Fruit fly (Drosophila melanogaster) whole organism, embryonic: ENCODE data around the gene RluA-1.
A peak's percentile ranks its signal among the peaks of the same experiment; 100 is the strongest.

Experiments
- CG1024 ChIP-seq: fragments of 200-800 bp; sonication (Bioruptor generic); IDR thresholded peaks from 2 replicates; pipeline ENCODE4 v1.3.6; 2022; ENCODE audit warnings: missing biosample characterization, missing genetic modification characterization
- CG10321 ChIP-seq: fragments of 200-800 bp; sonication (Bioruptor generic); IDR thresholded peaks from 2 replicates; pipeline ENCODE4 v1.3.6; 2022; ENCODE audit warnings: missing biosample characterization, missing genetic modification characterization
- CG11456 ChIP-seq: fragments of 200-800 bp; sonication (Bioruptor generic); IDR thresholded peaks from 3 replicates; pipeline ENCODE4 v1.3.6; 2022; ENCODE audit warnings: missing biosample characterization, missing genetic modification characterization
- CG11504 ChIP-seq: fragments of 200-800 bp; sonication (Bioruptor generic); optimal IDR thresholded peaks from 3 replicates; lab custom pipeline; 2019; ENCODE audit warnings: missing biosample characterization, mild to moderate bottlenecking, missing genetic modification characterization, moderate library complexity
- CG12104 ChIP-seq: fragments of 200-800 bp; sonication (Bioruptor generic); optimal IDR thresholded peaks from 3 replicates; lab custom pipeline; 2016; ENCODE audit warnings: missing biosample characterization, missing genetic modification characterization
- CG14667 ChIP-seq: fragments of 200-800 bp; sonication (Bioruptor generic); IDR thresholded peaks from 2 replicates; pipeline ENCODE4 v1.3.6; 2022; ENCODE audit warnings: missing biosample characterization, missing genetic modification characterization
- CG14710 ChIP-seq: fragments of 200-800 bp; sonication (Bioruptor generic); optimal IDR thresholded peaks from 3 replicates; lab custom pipeline; 2019; ENCODE audit warnings: missing biosample characterization, mild to moderate bottlenecking, missing genetic modification characterization, moderate library complexity
- CG15514 ChIP-seq: fragments of 200-800 bp; sonication (Bioruptor generic); optimal IDR thresholded peaks from 3 replicates; lab custom pipeline; 2017; ENCODE audit warnings: missing biosample characterization, missing genetic modification characterization, mild to moderate bottlenecking, moderate library complexity, missing genetic modification reagents
- CG17359 ChIP-seq: fragments of 200-800 bp; sonication (Bioruptor generic); optimal IDR thresholded peaks from 3 replicates; lab custom pipeline; 2018; ENCODE audit warnings: missing biosample characterization, mild to moderate bottlenecking, missing genetic modification characterization, moderate library complexity
- CG18262 ChIP-seq: fragments of 200-800 bp; optimal IDR thresholded peaks from 3 replicates; lab custom pipeline; 2019; ENCODE audit warnings: missing biosample characterization, mild to moderate bottlenecking, missing genetic modification characterization, moderate library complexity
- CG2199 ChIP-seq: fragments of 200-800 bp; sonication (Bioruptor generic); IDR thresholded peaks from 3 replicates; pipeline ENCODE4 v1.3.6; 2022; ENCODE audit warnings: missing biosample characterization, missing genetic modification characterization
- CG5180 ChIP-seq: fragments of 200-800 bp; sonication (Bioruptor generic); optimal IDR thresholded peaks from 3 replicates; lab custom pipeline; 2017; ENCODE audit warnings: missing biosample characterization, missing genetic modification characterization, mild to moderate bottlenecking, moderate library complexity, missing genetic modification reagents
- CG6683 ChIP-seq: fragments of 200-800 bp; sonication (Bioruptor generic); optimal IDR thresholded peaks from 2 replicates; lab custom pipeline; 2017; ENCODE audit warnings: missing biosample characterization, mild to moderate bottlenecking, missing genetic modification characterization, missing genetic modification reagents
- CG6765 ChIP-seq: fragments of 200-800 bp; sonication (Bioruptor generic); optimal IDR thresholded peaks from 3 replicates; lab custom pipeline; 2017; ENCODE audit warnings: missing biosample characterization, mild to moderate bottlenecking, missing genetic modification characterization
- CG6854 ChIP-seq: fragments of 200-800 bp; sonication (Bioruptor generic); optimal IDR thresholded peaks from 3 replicates; lab custom pipeline; 2017; ENCODE audit warnings: missing biosample characterization, mild to moderate bottlenecking, missing genetic modification characterization
- CG7745 ChIP-seq: fragments of 200-800 bp; sonication (Bioruptor generic); optimal IDR thresholded peaks from 2 replicates; lab custom pipeline; 2018; ENCODE audit warnings: missing biosample characterization, mild to moderate bottlenecking, missing genetic modification characterization, moderate library complexity
- CG7928 ChIP-seq: fragments of 200-800 bp; sonication (Bioruptor generic); optimal IDR thresholded peaks from 2 replicates; lab custom pipeline; 2017; ENCODE audit warnings: missing biosample characterization, mild to moderate bottlenecking, missing genetic modification characterization
- CG8359 ChIP-seq: fragments of 200-800 bp; sonication (Bioruptor generic); optimal IDR thresholded peaks from 2 replicates; lab custom pipeline; 2017; ENCODE audit warnings: missing biosample characterization, mild to moderate bottlenecking, missing genetic modification characterization, borderline replicate concordance
- CG8924 ChIP-seq: fragments of 200-800 bp; optimal IDR thresholded peaks from 3 replicates; lab custom pipeline; 2019; ENCODE audit warnings: missing biosample characterization, mild to moderate bottlenecking, missing genetic modification characterization, moderate library complexity
- Doc2 ChIP-seq: fragments of 200-800 bp; sonication (Bioruptor generic); IDR thresholded peaks from 2 replicates; pipeline ENCODE4 v1.3.6; 2022; ENCODE audit warnings: missing biosample characterization, missing genetic modification characterization
- Doc3 ChIP-seq: fragments of 200-800 bp; sonication (Bioruptor generic); IDR thresholded peaks from 3 replicates; pipeline ENCODE4 v1.3.6; 2022; ENCODE audit warnings: missing biosample characterization, missing genetic modification characterization; ENCODE audit not compliant: partially characterized antibody
- HHEX ChIP-seq: fragments of 200-800 bp; sonication (Bioruptor generic); optimal IDR thresholded peaks from 3 replicates; lab custom pipeline; 2017; ENCODE audit warnings: missing biosample characterization, mild to moderate bottlenecking, missing genetic modification characterization, missing genetic modification reagents
- HLH3B ChIP-seq: fragments of 200-800 bp; sonication (Bioruptor generic); IDR thresholded peaks from 2 replicates; pipeline ENCODE4 v1.3.6; 2022; ENCODE audit warnings: missing biosample characterization, missing genetic modification characterization
- Hmx ChIP-seq: fragments of 200-800 bp; sonication (Bioruptor generic); optimal IDR thresholded peaks from 2 replicates; lab custom pipeline; 2016; ENCODE audit warnings: missing biosample characterization, missing genetic modification characterization
- Hr51 ChIP-seq, 2 experiments: fragments of 200-800 bp; sonication (Bioruptor generic); optimal IDR thresholded peaks; 2 replicates in 1 of 2; 3 replicates in 1 of 2; lab custom pipeline; 2016 to 2018; ENCODE audit warnings: missing biosample characterization in 2 of 2, missing genetic modification characterization in 2 of 2, mild to moderate bottlenecking in 1 of 2, moderate library complexity in 1 of 2
- Oli ChIP-seq: fragments of 200-800 bp; sonication (Bioruptor generic); optimal IDR thresholded peaks from 2 replicates; lab custom pipeline; 2018; ENCODE audit warnings: missing biosample characterization, mild to moderate bottlenecking, missing genetic modification characterization, moderate library complexity
- Optix ChIP-seq: fragments of 200-800 bp; sonication (Bioruptor generic); IDR thresholded peaks from 3 replicates; pipeline ENCODE4 v1.3.6; 2022; ENCODE audit warnings: missing biosample characterization, missing genetic modification characterization
- btn ChIP-seq: fragments of 200-800 bp; sonication (Bioruptor generic); optimal IDR thresholded peaks from 2 replicates; lab custom pipeline; 2016; ENCODE audit warnings: missing biosample characterization, missing genetic modification characterization
- ci ChIP-seq: fragments of 200-800 bp; sonication (Bioruptor generic); IDR thresholded peaks from 3 replicates; pipeline ENCODE4 v1.3.6; 2022; ENCODE audit warnings: missing biosample characterization, missing genetic modification characterization
- croc ChIP-seq: fragments of 200-800 bp; sonication (Bioruptor generic); conservative IDR thresholded peaks from 3 replicates; pipeline ENCODE4 v1.3.6; 2022; ENCODE audit warnings: missing biosample characterization, missing genetic modification characterization
- dan ChIP-seq: fragments of 200-800 bp; sonication (Bioruptor generic); IDR thresholded peaks from 2 replicates; pipeline ENCODE4 v1.3.6; 2022; ENCODE audit warnings: missing biosample characterization, missing genetic modification characterization
- dm ChIP-seq: fragments of 200-800 bp; sonication (Bioruptor generic); optimal IDR thresholded peaks from 3 replicates; lab custom pipeline; 2016; ENCODE audit warnings: missing biosample characterization, missing genetic modification characterization
- exex ChIP-seq: fragments of 200-800 bp; sonication (Bioruptor generic); optimal IDR thresholded peaks from 4 replicates; lab custom pipeline; 2018; ENCODE audit warnings: missing biosample characterization, mild to moderate bottlenecking, missing genetic modification characterization, moderate library complexity
- fd64A ChIP-seq: fragments of 200-800 bp; sonication (Bioruptor generic); optimal IDR thresholded peaks from 3 replicates; lab custom pipeline; 2018; ENCODE audit warnings: missing biosample characterization, mild to moderate bottlenecking, missing genetic modification characterization
- ftz-f1 ChIP-seq: fragments of 200-800 bp; sonication (Bioruptor generic); optimal IDR thresholded peaks from 2 replicates; lab custom pipeline; 2016; ENCODE audit warnings: missing biosample characterization, missing genetic modification characterization
- ken ChIP-seq: fragments of 200-800 bp; sonication (Bioruptor generic); IDR thresholded peaks from 3 replicates; pipeline ENCODE4 v1.3.6; 2022; ENCODE audit warnings: missing biosample characterization, missing genetic modification characterization
- mld ChIP-seq: fragments of 200-800 bp; sonication (Bioruptor generic); IDR thresholded peaks from 3 replicates; pipeline ENCODE4 v1.3.6; 2022; ENCODE audit warnings: missing biosample characterization, missing genetic modification characterization; ENCODE audit not compliant: partially characterized antibody
- pan ChIP-seq, 4 experiments: fragments of >200 bp in 3 of 4; fragments of 200-800 bp in 1 of 4; sonication (Bioruptor generic) in 1 of 4; optimal IDR thresholded peaks in 3 of 4; IDR thresholded peaks in 1 of 4; 2 replicates each; pipeline versions ENCODE4 v1.3.6 to Lab custom; 2017 to 2022; ENCODE audit warnings: missing biosample characterization in 2 of 4, missing genetic modification characterization in 2 of 4, mixed read lengths in 1 of 4
- sug ChIP-seq: fragments of 200-800 bp; optimal IDR thresholded peaks from 2 replicates; lab custom pipeline; 2019; ENCODE audit warnings: missing biosample characterization, mild to moderate bottlenecking, missing genetic modification characterization, moderate library complexity
- trem ChIP-seq: fragments of 200-800 bp; optimal IDR thresholded peaks from 3 replicates; lab custom pipeline; 2019; ENCODE audit warnings: missing biosample characterization, mild to moderate bottlenecking, missing genetic modification characterization, moderate library complexity
- wek ChIP-seq: fragments of 200-800 bp; sonication (Bioruptor generic); optimal IDR thresholded peaks from 3 replicates; lab custom pipeline; 2018; ENCODE audit warnings: missing biosample characterization, mild to moderate bottlenecking, missing genetic modification characterization, moderate library complexity

The RluA-1 gene

DNA sequence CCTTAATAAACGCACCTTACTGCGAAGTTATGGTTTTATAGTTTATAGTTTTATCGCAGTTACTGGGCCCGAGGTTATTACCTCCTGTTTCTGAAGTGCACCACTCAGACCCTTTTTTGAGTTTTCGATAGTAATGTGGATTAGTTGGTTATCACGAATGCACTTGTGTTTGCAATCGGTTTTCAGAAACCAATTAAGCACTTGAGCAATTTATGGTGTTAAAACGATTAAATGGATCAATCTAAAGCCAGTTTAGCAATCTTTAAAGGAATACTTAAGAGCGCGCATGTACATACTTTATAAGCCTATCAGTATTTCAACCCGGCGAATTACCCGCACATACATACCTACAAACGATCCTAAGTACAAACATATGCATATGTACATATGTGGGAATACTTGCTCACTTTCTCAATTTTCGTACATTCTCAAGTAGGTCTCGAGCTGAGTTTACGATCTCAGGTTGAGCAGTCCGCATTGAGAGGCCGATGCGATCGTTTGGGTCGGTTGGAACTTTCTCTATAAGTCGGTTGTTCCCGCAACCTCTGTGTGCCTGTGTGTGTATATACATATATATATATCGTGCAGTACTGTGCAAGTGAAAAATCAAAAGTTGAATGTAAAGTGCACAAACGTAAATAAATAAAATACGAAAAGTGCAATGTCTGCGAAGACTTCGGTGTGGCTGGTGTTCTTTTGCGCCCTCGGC is 16.8 kb downstream of the RluA-1 start, which contains the start of the genes LManI and LManII (continued):
- TF ChIP-seq Oli (no peak), ftz-f1 (no peak), CG1024 (GFP tag; lab: Robert Waterston, UW) (no peak), HHEX (GFP tag; lab: Kevin White, UChicago) (no peak), dm (GFP tag; lab: Kevin White, UChicago) (no peak), CG5180 (no peak), CG11504 (tag; lab: Kevin White, UChicago) (no peak)

DNA sequence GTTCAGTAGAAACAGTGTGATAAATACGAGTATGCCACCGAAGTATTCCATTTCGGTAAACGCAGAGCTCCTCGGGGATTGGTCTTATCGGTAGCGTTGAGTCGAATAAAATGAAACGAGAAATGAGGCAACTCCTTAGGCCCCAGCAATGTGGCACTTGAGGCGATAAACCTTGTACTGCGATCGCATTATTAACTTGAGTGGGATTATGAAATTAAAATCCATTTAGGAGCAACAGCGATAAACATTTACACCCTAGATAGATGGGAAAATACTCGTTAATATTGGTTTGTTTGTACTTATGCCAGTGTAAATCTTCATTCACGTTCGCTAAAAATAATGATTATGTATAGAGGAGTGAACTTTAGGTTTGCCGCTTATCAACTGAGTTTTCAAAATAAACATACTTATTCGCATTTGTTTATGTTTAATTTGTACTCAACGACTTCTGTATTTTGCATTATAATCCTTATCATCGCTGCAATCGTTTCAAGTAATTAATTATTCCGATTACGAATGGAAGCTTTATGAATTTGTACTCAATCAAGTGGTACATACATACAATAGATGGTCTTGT is 18.1 kb downstream of the RluA-1 start:
- no peak for TF ChIP-seq Doc2 (GFP tag; lab: Robert Waterston, UW)
- no peak for TF ChIP-seq CG10321
- TF ChIP-seq mld (GFP tag; lab: Robert Waterston, UW), result no peak
- TF ChIP-seq dan, result no peak
- TF ChIP-seq CG2199 (GFP tag; lab: Robert Waterston, UW), result 0 out of 3 replicates have a peak, but pooled peaks have one; percentile 56
- peak; percentile 75 for TF ChIP-seq sug (tag; lab: Kevin White, UChicago)
- TF ChIP-seq CG7745 (tag; lab: Kevin White, UChicago), result no peak
- peak; percentile 80 for TF ChIP-seq exex (tag; lab: Kevin White, UChicago)
- TF ChIP-seq CG6765, result no peak

DNA sequence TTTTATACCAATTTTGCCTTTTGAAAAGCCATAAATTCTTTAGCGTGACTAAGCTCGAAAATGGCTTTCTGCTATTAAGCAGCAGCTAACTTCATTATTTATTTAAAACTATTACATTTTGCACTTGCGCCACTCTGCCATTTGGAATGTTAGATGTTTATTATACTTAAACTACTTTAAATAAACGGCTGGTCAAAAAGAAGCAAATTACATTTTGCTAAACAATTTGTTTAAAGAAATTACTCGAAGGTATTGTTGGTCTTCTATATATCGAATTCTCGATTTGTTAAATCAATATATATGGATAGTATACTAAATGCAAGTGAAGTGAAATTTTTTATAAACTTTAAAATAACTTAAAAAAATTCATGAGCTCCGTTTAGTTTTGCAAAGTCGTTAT is 21.9 kb downstream of the RluA-1 start, which contains the start of gene ppk10:
Gene ppk10, minus strand, starts transcription at position 101 of the 400 bp plus-strand sequence.
- no peak for TF ChIP-seq CG7745 (tag; lab: Kevin White, UChicago)
- TF ChIP-seq CG8924 (tag; lab: Kevin White, UChicago), result no peak
- TF ChIP-seq wek (GFP tag; lab: Kevin White, UChicago), result no peak
- TF ChIP-seq CG11456 (GFP tag; lab: Robert Waterston, UW), result no peak
- TF ChIP-seq Doc3, result no peak
- no peak for TF ChIP-seq CG15514
- no peak for TF ChIP-seq CG14667 (GFP tag; lab: Robert Waterston, UW)

DNA sequence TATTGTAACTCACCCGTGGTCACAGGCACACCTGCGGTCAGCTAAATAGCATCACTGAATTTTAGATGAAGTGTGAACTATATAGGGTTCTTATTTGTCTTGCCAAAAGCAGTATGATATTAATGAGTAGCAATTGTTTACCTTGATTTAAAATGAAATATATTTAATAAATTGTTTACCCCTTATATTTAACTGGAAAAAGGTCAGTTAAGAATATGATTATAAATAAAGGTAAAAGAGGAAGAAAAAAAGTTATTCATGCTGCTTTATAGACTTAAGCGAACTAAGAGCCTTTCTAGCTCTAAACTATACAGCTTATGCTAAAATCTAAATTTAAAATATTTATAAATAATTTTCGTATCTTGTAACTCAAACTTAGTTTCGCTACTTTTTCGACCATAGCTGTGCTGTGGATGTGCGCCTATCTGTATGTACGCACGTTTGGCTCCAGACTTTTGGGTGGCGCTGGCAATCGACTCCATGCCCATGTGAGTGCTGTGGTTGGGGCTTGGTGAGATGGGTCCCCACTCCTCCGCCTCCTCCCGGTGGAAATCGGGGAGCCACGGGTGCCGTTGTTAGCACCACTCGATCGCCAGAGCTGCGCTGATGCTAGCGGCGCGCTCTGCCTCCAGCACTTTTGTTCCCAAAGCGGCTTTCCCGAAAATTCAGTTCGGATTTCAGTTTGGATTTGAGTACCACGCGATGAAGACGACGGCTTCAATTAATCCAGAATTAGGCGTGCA is 31.9 kb downstream of the RluA-1 start, which contains the start of gene loh:
Gene loh, plus strand, starts transcription at position 487 of the 743 bp plus-strand sequence.
- TF ChIP-seq Hr51 (GFP tag; optimal IDR thresholded peaks at IDR 0.05; lab: Kevin White, UChicago) (peak in 1 of 2 experiments; percentile 79), Optix (GFP tag; lab: Robert Waterston, UW) (no peak), fd64A (GFP tag; lab: Kevin White, UChicago) (no peak), HLH3B (GFP tag; lab: Robert Waterston, UW) (0 out of 2 replicates have a peak, but pooled peaks have one; percentile 45), Doc3 (no peak), ci (GFP tag; lab: Robert Waterston, UW) (peak; percentile 65; the same call in 2 of the 3 replicates), CG6854 (peak; percentile 48), Oli (peak; percentile 74), CG14710 (tag; lab: Kevin White, UChicago) (peak; percentile 75), CG8359 (GFP tag; lab: Kevin White, UChicago) (peak; percentile 49), btn (GFP tag; lab: Kevin White, UChicago) (no peak), ken (0 out of 3 replicates have a peak, but pooled peaks have one; percentile 10), CG17359 (tag; lab: Kevin White, UChicago) (peak; percentile 52), CG7928 (no peak), CG18262 (peak; percentile 85), CG12104 (GFP tag; lab: Kevin White, UChicago) (peak; percentile 49), pan (optimal IDR thresholded peaks at IDR 0.05; lab: Kevin White, UChicago) (no peak), pan (GFP tag; optimal IDR thresholded peaks at IDR 0.05 in 1 of 2, IDR thresholded peaks at IDR 0.05 in 1 of 2) (peak in 1 of 2 experiments; percentile 38), Hmx (GFP tag; lab: Kevin White, UChicago) (peak; percentile 2), croc (GFP tag; lab: Robert Waterston, UW) (peak; percentile 33; the same call in 2 of the 3 replicates), trem (tag; lab: Kevin White, UChicago) (peak; percentile 24), CG6683 (GFP tag; lab: Kevin White, UChicago) (peak; percentile 10)
